Fruit fly (Drosophila melanogaster) whole organism, pupa: ENCODE results near the gene CG3961.

Source experiments
- CG10348 ChIP-seq: fragments of 200-800 bp; sonication (Bioruptor generic); IDR thresholded peaks from 2 replicates; pipeline ENCODE4 v1.3.6; 2022; ENCODE audit warnings: missing biosample characterization, missing genetic modification characterization
- CG12605 ChIP-seq: fragments of 200-800 bp; sonication (Bioruptor generic); IDR thresholded peaks from 2 replicates; pipeline ENCODE4 v1.3.6; 2022; ENCODE audit warnings: missing biosample characterization, missing genetic modification characterization
- CG13204 ChIP-seq: fragments of 200-800 bp; sonication (Bioruptor generic); optimal IDR thresholded peaks from 2 replicates; lab custom pipeline; 2018; ENCODE audit warnings: missing biosample characterization, mild to moderate bottlenecking, missing genetic modification characterization, moderate library complexity
- CG14655 ChIP-seq: fragments of 200-800 bp; sonication (Bioruptor generic); optimal IDR thresholded peaks from 3 replicates; lab custom pipeline; 2017; ENCODE audit warnings: mild to moderate bottlenecking, missing biosample characterization, missing genetic modification reagents, missing genetic modification characterization
- CG15710 ChIP-seq: fragments of 200-800 bp; sonication (Bioruptor generic); optimal IDR thresholded peaks from 2 replicates; lab custom pipeline; 2018; ENCODE audit warnings: missing biosample characterization, mild to moderate bottlenecking, missing genetic modification characterization, moderate library complexity
- CG17806 ChIP-seq: fragments of 200-800 bp; sonication (Bioruptor generic); optimal IDR thresholded peaks from 2 replicates; lab custom pipeline; 2018; ENCODE audit warnings: missing biosample characterization, mild to moderate bottlenecking, missing genetic modification characterization, moderate library complexity
- CG32121 ChIP-seq: fragments of 200-800 bp; sonication (Bioruptor generic); IDR thresholded peaks from 2 replicates; pipeline ENCODE4 v1.3.6; 2022; ENCODE audit warnings: missing biosample characterization, missing genetic modification characterization
- CG34367 ChIP-seq: fragments of 200-800 bp; sonication (Bioruptor generic); optimal IDR thresholded peaks from 2 replicates; lab custom pipeline; 2018; ENCODE audit warnings: missing biosample characterization, mild to moderate bottlenecking, missing genetic modification characterization
- CG4496 ChIP-seq: fragments of 200-800 bp; sonication (Bioruptor generic); IDR thresholded peaks from 3 replicates; pipeline ENCODE4 v1.3.6; 2022; ENCODE audit warnings: missing biosample characterization, missing genetic modification characterization
- CG8159 ChIP-seq: fragments of 200-800 bp; sonication (Bioruptor generic); optimal IDR thresholded peaks from 3 replicates; lab custom pipeline; 2018; ENCODE audit warnings: missing biosample characterization, mild to moderate bottlenecking, missing genetic modification characterization, moderate library complexity
- CG8301 ChIP-seq: fragments of 200-800 bp; sonication (Bioruptor generic); optimal IDR thresholded peaks from 2 replicates; lab custom pipeline; 2018; ENCODE audit warnings: missing biosample characterization, mild to moderate bottlenecking, missing genetic modification characterization
- CG9948 ChIP-seq: fragments of 200-800 bp; sonication (Bioruptor generic); optimal IDR thresholded peaks from 2 replicates; lab custom pipeline; 2018; ENCODE audit warnings: missing biosample characterization, mild to moderate bottlenecking, missing genetic modification characterization, moderate library complexity
- D1 ChIP-seq: fragments of 200-800 bp; sonication (Bioruptor generic); optimal IDR thresholded peaks from 2 replicates; lab custom pipeline; 2018; ENCODE audit warnings: missing biosample characterization, mild to moderate bottlenecking, missing genetic modification characterization, moderate library complexity
- EcR ChIP-seq: fragments of 200-800 bp; sonication (Bioruptor generic); optimal IDR thresholded peaks from 3 replicates; lab custom pipeline; 2019; ENCODE audit warnings: missing biosample characterization, missing genetic modification characterization, mild to moderate bottlenecking, moderate library complexity, missing genetic modification reagents
- Ets98B ChIP-seq: fragments of 200-800 bp; sonication (Bioruptor generic); IDR thresholded peaks from 2 replicates; pipeline ENCODE4 v1.3.6; 2022; ENCODE audit warnings: missing biosample characterization, missing genetic modification characterization
- Pif1A ChIP-seq: fragments of 200-800 bp; sonication (Bioruptor generic); optimal IDR thresholded peaks from 3 replicates; lab custom pipeline; 2016; ENCODE audit warnings: missing biosample characterization, missing genetic modification characterization
- Pif1B ChIP-seq: fragments of 200-800 bp; sonication (Bioruptor generic); optimal IDR thresholded peaks from 3 replicates; lab custom pipeline; 2016; ENCODE audit warnings: missing biosample characterization, missing genetic modification characterization
- Snoo ChIP-seq: fragments of 200-800 bp; sonication (Bioruptor generic); optimal IDR thresholded peaks from 3 replicates; lab custom pipeline; 2017; ENCODE audit warnings: missing biosample characterization, mild to moderate bottlenecking, missing genetic modification characterization, inconsistent platforms
- fd96Ca ChIP-seq: fragments of 200-800 bp; sonication (Bioruptor generic); IDR thresholded peaks from 3 replicates; pipeline ENCODE4 v1.3.6; 2022; ENCODE audit warnings: missing biosample characterization, missing genetic modification characterization
- gl ChIP-seq: fragments of 200-800 bp; sonication (Bioruptor generic); optimal IDR thresholded peaks from 2 replicates; lab custom pipeline; 2018; ENCODE audit warnings: missing biosample characterization, mild to moderate bottlenecking, missing genetic modification characterization
- rn ChIP-seq: fragments of 200-800 bp; sonication (Bioruptor generic); IDR thresholded peaks from 2 replicates; pipeline ENCODE4 v1.3.6; 2022; ENCODE audit warnings: missing biosample characterization, missing genetic modification characterization

The CG3961 gene

DNA sequence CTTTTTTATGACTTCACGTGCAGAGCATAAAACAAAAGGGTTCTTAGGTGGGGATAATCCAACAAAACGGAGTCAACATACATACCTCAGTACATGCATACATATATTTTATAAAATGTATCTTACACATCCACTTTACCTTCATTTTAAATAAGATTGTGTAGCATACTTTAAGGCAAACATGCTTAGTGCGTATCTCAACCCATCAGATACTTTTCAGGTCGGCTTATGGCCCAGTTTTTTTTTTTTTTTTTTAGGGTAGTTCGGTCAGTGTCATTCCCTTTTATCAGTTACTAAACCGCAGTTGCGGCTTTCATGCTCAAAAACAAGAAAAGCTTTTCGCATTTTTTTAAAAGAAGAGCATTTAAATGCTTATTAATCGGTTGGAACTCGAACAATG lies 1.7 kb upstream of the CG3961 start, which contains the start of gene NijB:
NijB (plus strand) TSS at position 398 of the 400 bp plus-strand sequence.
- TF ChIP-seq EcR (GFP tag; lab: Kevin White, UChicago), result peak; percentile 83
- TF ChIP-seq Pif1A (GFP tag; lab: Kevin White, UChicago), result no peak

DNA sequence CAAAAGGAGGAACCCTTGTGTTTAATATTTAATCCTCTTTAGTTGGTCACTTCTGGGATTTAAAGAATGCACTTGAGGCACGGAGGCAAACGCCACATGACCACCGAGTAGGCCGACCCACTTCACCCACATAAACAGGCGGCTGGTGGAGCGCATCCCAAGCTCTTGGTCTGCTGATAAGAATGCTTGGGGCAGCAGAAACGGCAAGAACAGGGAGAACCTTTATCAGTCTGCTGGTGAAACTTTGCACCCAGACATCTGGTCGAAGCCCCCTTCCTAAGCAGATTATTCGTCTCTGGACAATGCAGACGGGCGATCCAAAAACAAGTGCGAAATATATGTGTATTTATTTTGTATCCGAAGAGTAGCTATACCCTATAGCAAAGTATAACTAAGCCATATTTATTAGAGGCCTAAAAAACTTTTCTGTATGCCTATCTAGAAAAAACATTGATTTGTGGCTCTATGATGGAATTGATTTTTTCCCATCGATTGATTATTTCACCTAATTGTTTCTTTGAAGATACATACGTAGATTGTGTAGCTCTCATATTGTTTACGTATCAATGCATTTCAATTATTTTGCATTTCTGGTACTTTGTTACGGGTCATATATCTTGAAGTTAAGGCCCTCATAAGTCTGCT lies 939 bp downstream of the CG3961 start:
- TF ChIP-seq fd96Ca (GFP tag; lab: Robert Waterston, UW) (no peak), CG17806 (tag; lab: Kevin White, UChicago) (peak; percentile 4), D1 (no peak), Ets98B (GFP tag; lab: Robert Waterston, UW) (peak; percentile 72), EcR (GFP tag; lab: Kevin White, UChicago) (peak; percentile 71), CG4496 (GFP tag; lab: Robert Waterston, UW) (peak; percentile 75; the same call in 2 of the 3 replicates), CG32121 (0 out of 2 replicates have a peak, but pooled peaks have one; percentile 14), Snoo (tag; lab: Kevin White, UChicago) (peak; percentile 16), CG34367 (tag; lab: Kevin White, UChicago) (no peak), CG15710 (tag; lab: Kevin White, UChicago) (no peak), CG10348 (GFP tag; lab: Robert Waterston, UW) (no peak), CG8159 (tag; lab: Kevin White, UChicago) (peak; percentile 47), rn (GFP tag; lab: Robert Waterston, UW) (no peak), CG12605 (GFP tag; lab: Robert Waterston, UW) (peak; percentile 56), Pif1B (GFP tag; lab: Kevin White, UChicago) (no peak), CG13204 (GFP tag; lab: Kevin White, UChicago) (no peak), CG9948 (tag; lab: Kevin White, UChicago) (no peak), CG8301 (tag; lab: Kevin White, UChicago) (peak; percentile 26), gl (peak; percentile 62), Pif1A (GFP tag; lab: Kevin White, UChicago) (peak; percentile 19), CG14655 (GFP tag; lab: Kevin White, UChicago) (peak; percentile 36)

DNA sequence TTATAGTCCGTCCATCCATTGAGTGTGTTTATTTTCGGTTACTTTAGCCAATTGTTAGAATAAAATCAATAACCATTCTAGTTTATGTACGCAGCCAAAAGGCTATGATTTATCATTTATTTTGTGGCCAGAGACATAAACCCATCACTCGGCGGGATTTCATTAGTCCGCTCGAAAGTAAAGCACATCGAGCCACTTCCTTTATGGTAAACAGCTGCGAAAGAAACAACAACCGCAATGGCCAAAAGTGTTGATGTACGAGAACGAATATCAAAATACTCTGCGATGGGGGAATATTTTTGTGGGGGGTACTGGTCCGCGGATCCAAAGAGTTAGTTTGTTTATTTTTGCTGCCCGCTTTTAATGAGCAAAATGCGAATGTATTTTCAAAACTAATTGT lies 8.7 kb downstream of the CG3961 start:
- TF ChIP-seq Pif1A (GFP tag; lab: Kevin White, UChicago), result no peak
- TF ChIP-seq CG17806 (tag; lab: Kevin White, UChicago), result no peak

DNA sequence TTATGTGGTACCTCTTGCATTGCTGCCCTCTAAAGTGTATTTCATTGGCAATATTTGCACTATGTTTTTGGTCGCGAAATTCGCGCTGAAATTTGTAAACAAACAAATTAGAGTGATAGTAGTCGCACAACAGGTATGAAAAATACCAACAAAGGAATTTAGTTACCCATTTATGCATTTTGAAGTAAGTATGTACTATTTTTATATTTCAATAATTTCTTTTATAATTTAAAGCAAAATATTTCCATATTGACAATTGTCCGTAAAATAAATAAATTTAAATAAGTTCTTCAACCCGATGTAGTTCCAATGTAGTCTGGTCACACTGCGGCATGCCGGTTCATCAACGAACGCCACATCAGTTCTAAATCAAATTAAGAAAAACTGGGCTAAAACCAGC lies 17.8 kb downstream of the CG3961 start, which contains the start of the genes Rad9 and Uggt:
Rad9 (minus strand) TSS at position 114 of the 400 bp plus-strand sequence.
Uggt (plus strand) TSS at position 308 of the 400 bp plus-strand sequence.
- TF ChIP-seq EcR (GFP tag; lab: Kevin White, UChicago), result no peak
- TF ChIP-seq Ets98B (GFP tag; lab: Robert Waterston, UW), result no peak
- no peak for TF ChIP-seq D1
- TF ChIP-seq CG8159 (tag; lab: Kevin White, UChicago), result no peak
- no peak for TF ChIP-seq CG14655 (GFP tag; lab: Kevin White, UChicago)
- no peak for TF ChIP-seq CG34367 (tag; lab: Kevin White, UChicago)
- TF ChIP-seq CG10348 (GFP tag; lab: Robert Waterston, UW), result no peak
- no peak for TF ChIP-seq CG32121
- TF ChIP-seq CG12605 (GFP tag; lab: Robert Waterston, UW), result no peak
- no peak for TF ChIP-seq Snoo (tag; lab: Kevin White, UChicago)
- TF ChIP-seq rn (GFP tag; lab: Robert Waterston, UW), result no peak

DNA sequence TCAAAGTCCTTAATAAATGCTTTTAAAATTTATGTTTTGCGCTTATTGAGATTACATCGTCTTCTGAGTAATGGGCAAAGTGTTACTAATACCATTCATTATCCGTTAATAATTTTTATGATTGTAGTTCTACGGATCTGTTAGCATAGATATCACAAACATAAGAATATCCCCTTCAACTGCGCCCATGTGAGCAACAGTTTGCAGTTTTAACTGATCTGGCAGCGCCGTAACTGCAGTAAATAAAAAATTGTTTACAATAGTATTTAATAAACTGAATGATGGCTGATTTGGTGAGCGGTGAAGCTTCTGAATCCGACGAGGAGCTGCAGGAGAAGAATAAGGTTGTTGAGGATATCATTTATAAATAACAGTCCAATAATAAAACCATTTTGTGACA lies 20.3 kb downstream of the CG3961 start, which contains the start of gene Blos3:
Blos3 (plus strand) TSS at position 198 of the 400 bp plus-strand sequence.
- TF ChIP-seq CG15710 (tag; lab: Kevin White, UChicago) (peak; percentile 24), CG32121 (peak; percentile 63), CG17806 (tag; lab: Kevin White, UChicago) (peak; percentile 32), fd96Ca (GFP tag; lab: Robert Waterston, UW) (peak; percentile 65; the same call in 2 of the 3 replicates), Ets98B (GFP tag; lab: Robert Waterston, UW) (no peak; the same call in 1 of the 2 replicates), CG9948 (tag; lab: Kevin White, UChicago) (peak; percentile 15), CG8159 (tag; lab: Kevin White, UChicago) (no peak), CG4496 (GFP tag; lab: Robert Waterston, UW) (peak; percentile 46; the same call in 2 of the 3 replicates)
- TF ChIP-seq, all 21 proteins: peak for 6

DNA sequence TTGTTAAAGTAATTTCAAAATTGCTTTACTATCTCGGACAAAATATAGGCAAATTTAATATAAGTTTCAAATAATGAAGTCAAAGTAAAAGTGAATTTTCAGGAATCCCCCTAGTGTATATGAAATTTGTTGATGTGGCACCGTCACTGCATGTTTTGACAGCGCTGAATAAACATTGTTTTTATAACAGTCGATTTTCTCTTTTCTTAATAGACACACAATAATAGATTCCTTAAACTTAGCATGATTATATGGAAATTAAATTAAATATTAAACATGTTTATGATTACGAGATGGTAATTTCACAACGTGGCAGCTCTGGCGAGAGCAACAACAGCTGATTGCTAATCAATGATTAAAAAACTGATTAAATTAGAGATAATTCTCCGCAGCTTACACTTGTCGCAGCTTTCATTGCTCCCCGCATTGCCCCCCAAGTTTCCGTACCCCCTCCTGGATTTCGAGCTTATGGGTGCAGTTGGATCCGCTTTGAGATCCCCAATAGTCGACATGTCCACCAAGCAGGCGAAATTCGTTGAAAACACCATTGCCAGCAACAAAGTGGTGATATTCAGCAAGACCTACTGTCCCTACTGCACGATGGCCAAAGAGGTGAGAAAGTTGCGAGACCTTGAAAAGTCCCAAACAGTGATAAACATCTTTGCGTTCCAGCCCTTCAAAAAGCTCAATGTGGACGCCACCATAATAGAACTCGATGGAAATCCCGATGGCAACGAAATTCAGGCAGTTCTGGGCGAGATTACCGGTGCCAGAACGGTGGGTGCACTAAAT lies 21.1 kb downstream of the CG3961 start, which contains the start of gene Grx1:
Grx1 (plus strand) TSS at position 196 of the 792 bp plus-strand sequence.
- TF ChIP-seq CG17806 (tag; lab: Kevin White, UChicago), result peak; percentile 38
- no peak for TF ChIP-seq CG13204 (GFP tag; lab: Kevin White, UChicago)
- TF ChIP-seq EcR (GFP tag; lab: Kevin White, UChicago), result no peak
- TF ChIP-seq CG15710 (tag; lab: Kevin White, UChicago), result peak; percentile 40
- TF ChIP-seq fd96Ca (GFP tag; lab: Robert Waterston, UW), result no peak
- TF ChIP-seq CG9948 (tag; lab: Kevin White, UChicago), result no peak
- TF ChIP-seq CG12605 (GFP tag; lab: Robert Waterston, UW), result no peak
- TF ChIP-seq Ets98B (GFP tag; lab: Robert Waterston, UW), result peak; percentile 22; the same call in 1 of the 2 replicates
- TF ChIP-seq CG14655 (GFP tag; lab: Kevin White, UChicago), result no peak
- peak; percentile 41 for TF ChIP-seq Snoo (tag; lab: Kevin White, UChicago)
- TF ChIP-seq CG32121, result 0 out of 2 replicates have a peak, but pooled peaks have one; percentile 42
- no peak for TF ChIP-seq gl
- no peak for TF ChIP-seq CG10348 (GFP tag; lab: Robert Waterston, UW)
- TF ChIP-seq D1, result no peak
- TF ChIP-seq CG8159 (tag; lab: Kevin White, UChicago), result peak; percentile 61
- TF ChIP-seq Pif1B (GFP tag; lab: Kevin White, UChicago), result peak; percentile 30
- TF ChIP-seq CG8301 (tag; lab: Kevin White, UChicago), result peak; percentile 51
- no peak for TF ChIP-seq CG34367 (tag; lab: Kevin White, UChicago)
- TF ChIP-seq CG4496 (GFP tag; lab: Robert Waterston, UW), result peak; percentile 35; the same call in 1 of the 3 replicates
- no peak for TF ChIP-seq Pif1A (GFP tag; lab: Kevin White, UChicago)
- 0 out of 2 replicates have a peak, but pooled peaks have one; percentile 6 for TF ChIP-seq rn (GFP tag; lab: Robert Waterston, UW)
